Fruit fly (Drosophila melanogaster) whole organism, embryonic: ENCODE measurements around the gene CG13113.

Source experiments
- ATbp ChIP-seq: fragments of 200-800 bp; sonication (Bioruptor generic); optimal IDR thresholded peaks from 2 replicates; lab custom pipeline; 2017; ENCODE audit warnings: missing biosample characterization, mild to moderate bottlenecking, missing genetic modification characterization, missing genetic modification reagents
- Bgb ChIP-seq: fragments of 200-800 bp; sonication (Bioruptor generic); IDR thresholded peaks from 2 replicates; pipeline ENCODE4 v1.3.6; 2022; ENCODE audit warnings: missing biosample characterization, missing genetic modification characterization; ENCODE audit not compliant: partially characterized antibody
- Blimp-1 ChIP-seq: fragments of 200-800 bp; sonication (Bioruptor generic); optimal IDR thresholded peaks from 3 replicates; lab custom pipeline; 2018; ENCODE audit warnings: missing biosample characterization, missing genetic modification characterization, mild to moderate bottlenecking, moderate library complexity, missing genetic modification reagents
- CG10654 ChIP-seq: fragments of 200-800 bp; sonication (Bioruptor generic); optimal IDR thresholded peaks from 2 replicates; lab custom pipeline; 2016; ENCODE audit warnings: missing biosample characterization, missing genetic modification characterization
- CG15011 ChIP-seq: fragments of 200-800 bp; sonication (Bioruptor generic); optimal IDR thresholded peaks from 3 replicates; lab custom pipeline; 2018; ENCODE audit warnings: missing biosample characterization, mild to moderate bottlenecking, missing genetic modification characterization
- CG15696 ChIP-seq: fragments of 200-800 bp; sonication (Bioruptor generic); optimal IDR thresholded peaks from 2 replicates; lab custom pipeline; 2019; ENCODE audit warnings: missing biosample characterization, mild to moderate bottlenecking, missing genetic modification characterization, moderate library complexity
- CG17568 ChIP-seq: fragments of 200-800 bp; sonication (Bioruptor generic); optimal IDR thresholded peaks from 2 replicates; lab custom pipeline; 2018; ENCODE audit warnings: missing biosample characterization, mild to moderate bottlenecking, missing genetic modification characterization, moderate library complexity
- CG17912 ChIP-seq: fragments of 200-800 bp; sonication (Bioruptor generic); optimal IDR thresholded peaks from 2 replicates; lab custom pipeline; 2018; ENCODE audit warnings: missing biosample characterization, mild to moderate bottlenecking, missing genetic modification characterization
- CG2116 ChIP-seq: fragments of 200-800 bp; sonication (Bioruptor generic); optimal IDR thresholded peaks from 3 replicates; lab custom pipeline; 2018; ENCODE audit warnings: missing biosample characterization, mild to moderate bottlenecking, missing genetic modification characterization
- CG3281 ChIP-seq: fragments of 200-800 bp; sonication (Bioruptor generic); optimal IDR thresholded peaks from 3 replicates; lab custom pipeline; 2017; ENCODE audit warnings: missing biosample characterization, mild to moderate bottlenecking, missing genetic modification characterization
- CG34224 ChIP-seq: fragments of 200-800 bp; sonication (Bioruptor generic); IDR thresholded peaks from 3 replicates; pipeline ENCODE4 v1.3.6; 2022; ENCODE audit warnings: missing biosample characterization, missing genetic modification characterization; ENCODE audit not compliant: partially characterized antibody
- CG34376 ChIP-seq: fragments of 200-800 bp; sonication (Bioruptor generic); optimal IDR thresholded peaks from 2 replicates; lab custom pipeline; 2018; ENCODE audit warnings: missing biosample characterization, mild to moderate bottlenecking, missing genetic modification characterization
- CG4820 ChIP-seq: fragments of 200-800 bp; sonication (Bioruptor generic); optimal IDR thresholded peaks from 3 replicates; lab custom pipeline; 2016; ENCODE audit warnings: missing biosample characterization, missing genetic modification characterization
- CG6683 ChIP-seq: fragments of 200-800 bp; sonication (Bioruptor generic); optimal IDR thresholded peaks from 2 replicates; lab custom pipeline; 2017; ENCODE audit warnings: missing biosample characterization, mild to moderate bottlenecking, missing genetic modification characterization, missing genetic modification reagents
- CG6689 ChIP-seq: fragments of 200-800 bp; sonication (Bioruptor generic); IDR thresholded peaks from 2 replicates; pipeline ENCODE4 v1.3.6; 2022; ENCODE audit warnings: missing biosample characterization, missing genetic modification characterization
- CG6791 ChIP-seq: fragments of 200-800 bp; sonication (Bioruptor generic); IDR thresholded peaks from 3 replicates; pipeline ENCODE4 v1.3.6; 2022; ENCODE audit warnings: missing biosample characterization, missing genetic modification characterization; ENCODE audit not compliant: partially characterized antibody
- CG9609 ChIP-seq: fragments of 200-800 bp; sonication (Bioruptor generic); optimal IDR thresholded peaks from 3 replicates; lab custom pipeline; 2016; ENCODE audit warnings: missing biosample characterization, missing genetic modification characterization
- Dbx ChIP-seq: fragments of 200-800 bp; sonication (Bioruptor generic); IDR thresholded peaks from 3 replicates; pipeline ENCODE4 v1.3.6; 2022; ENCODE audit warnings: missing biosample characterization, missing genetic modification characterization
- Dref ChIP-seq: fragments of 200-800 bp; sonication (Bioruptor generic); IDR thresholded peaks from 2 replicates; pipeline ENCODE4 v1.3.6; 2022; ENCODE audit warnings: missing biosample characterization, missing genetic modification characterization
- Hmx ChIP-seq: fragments of 200-800 bp; sonication (Bioruptor generic); optimal IDR thresholded peaks from 2 replicates; lab custom pipeline; 2016; ENCODE audit warnings: missing biosample characterization, missing genetic modification characterization
- Hr78 ChIP-seq, 2 experiments: fragments of 200-800 bp in 1 of 2; fragments of >200 bp in 1 of 2; sonication (Bioruptor generic) in 1 of 2; optimal IDR thresholded peaks; 2 replicates each; lab custom pipeline; 2017 to 2019; ENCODE audit warnings: missing biosample characterization in 2 of 2, missing genetic modification characterization in 2 of 2, mild to moderate bottlenecking in 1 of 2, moderate library complexity in 1 of 2
- MBD-R2 ChIP-seq: fragments of 200-800 bp; sonication (Bioruptor generic); IDR thresholded peaks from 2 replicates; pipeline ENCODE4 v1.3.6; 2022; ENCODE audit warnings: missing biosample characterization, missing genetic modification characterization
- Med ChIP-seq: fragments of 200-800 bp; sonication (Bioruptor generic); peaks from one replicate; lab custom pipeline; 2016; ENCODE audit warnings: missing biosample characterization, missing genetic modification characterization, mild to moderate bottlenecking, inconsistent platforms, moderate library complexity
- Nf-YB ChIP-seq: fragments of 200-800 bp; sonication (Bioruptor generic); optimal IDR thresholded peaks from 3 replicates; lab custom pipeline; 2019; ENCODE audit warnings: missing biosample characterization, mild to moderate bottlenecking, missing genetic modification characterization, moderate library complexity
- Pdp1 ChIP-seq, 2 experiments: fragments of 200-800 bp; sonication (Bioruptor generic); optimal IDR thresholded peaks; 3 replicates each; lab custom pipeline; 2016; ENCODE audit warnings: missing biosample characterization in 2 of 2, missing genetic modification characterization in 2 of 2, mild to moderate bottlenecking in 1 of 2, moderate library complexity in 1 of 2
- Six4 ChIP-seq: fragments of 200-800 bp; sonication (Bioruptor generic); optimal IDR thresholded peaks from 2 replicates; lab custom pipeline; 2016; ENCODE audit warnings: missing biosample characterization, missing genetic modification characterization
- Tbp ChIP-seq: fragments of >200 bp; optimal IDR thresholded peaks from 2 replicates; lab custom pipeline; 2018; ENCODE audit warnings: missing biosample characterization, missing genetic modification characterization
- al ChIP-seq: fragments of 200-800 bp; sonication (Bioruptor generic); IDR thresholded peaks from 2 replicates; pipeline ENCODE4 v1.3.6; 2022; ENCODE audit warnings: missing biosample characterization, missing genetic modification characterization
- ara ChIP-seq: fragments of 200-800 bp; sonication (Bioruptor generic); IDR thresholded peaks from 2 replicates; pipeline ENCODE4 v1.3.6; 2022; ENCODE audit warnings: missing biosample characterization, missing genetic modification characterization
- bab2 ChIP-seq: fragments of 200-800 bp; sonication (Bioruptor generic); optimal IDR thresholded peaks from 2 replicates; lab custom pipeline; 2016; ENCODE audit warnings: missing biosample characterization, missing genetic modification characterization
- bsh ChIP-seq, 2 experiments: fragments of 200-800 bp; sonication (Bioruptor generic); optimal IDR thresholded peaks; 2 replicates each; lab custom pipeline; 2017 to 2018; ENCODE audit warnings: mild to moderate bottlenecking in 2 of 2, missing biosample characterization in 2 of 2, missing genetic modification characterization in 2 of 2, moderate library complexity in 1 of 2
- dmrt11E ChIP-seq: fragments of 200-800 bp; sonication (Bioruptor generic); optimal IDR thresholded peaks from 3 replicates; lab custom pipeline; 2018; ENCODE audit warnings: missing biosample characterization, mild to moderate bottlenecking, missing genetic modification characterization, moderate library complexity
- eyg ChIP-seq: fragments of 200-800 bp; sonication (Bioruptor generic); optimal IDR thresholded peaks from 3 replicates; lab custom pipeline; 2016; ENCODE audit warnings: missing biosample characterization, missing genetic modification characterization
- fru ChIP-seq: fragments of >200 bp; optimal IDR thresholded peaks from 2 replicates; lab custom pipeline; 2017
- h ChIP-seq: fragments of >200 bp; optimal IDR thresholded peaks from 2 replicates; lab custom pipeline; 2017
- mirr ChIP-seq: fragments of 200-800 bp; sonication (Bioruptor generic); optimal IDR thresholded peaks from 3 replicates; lab custom pipeline; 2018; ENCODE audit warnings: missing biosample characterization, mild to moderate bottlenecking, missing genetic modification characterization
- nmo ChIP-seq: fragments of 200-800 bp; sonication (Bioruptor generic); optimal IDR thresholded peaks from 2 replicates; lab custom pipeline; 2018; ENCODE audit warnings: missing biosample characterization, mild to moderate bottlenecking, missing genetic modification characterization, moderate library complexity
- sc ChIP-seq, 3 experiments: fragments of >200 bp in 2 of 3; fragments of 200-800 bp in 1 of 3; sonication (Bioruptor generic) in 1 of 3; optimal IDR thresholded peaks; 2 replicates in 2 of 3; 3 replicates in 1 of 3; lab custom pipeline; 2017; ENCODE audit warnings: mild to moderate bottlenecking in 1 of 3, missing biosample characterization in 1 of 3, missing genetic modification characterization in 1 of 3, missing genetic modification reagents in 1 of 3
- shn ChIP-seq: fragments of 200-800 bp; sonication (Bioruptor generic); optimal IDR thresholded peaks from 3 replicates; lab custom pipeline; 2016; ENCODE audit warnings: missing biosample characterization, missing genetic modification characterization
- ttk ChIP-seq: fragments of 200-800 bp; sonication (Bioruptor generic); IDR thresholded peaks from 2 replicates; pipeline ENCODE4 v2.1.2; 2022; ENCODE audit warnings: missing biosample characterization, missing genetic modification characterization
- tx ChIP-seq: fragments of 200-800 bp; sonication (Bioruptor generic); optimal IDR thresholded peaks from 2 replicates; lab custom pipeline; 2016; ENCODE audit warnings: missing biosample characterization, missing genetic modification characterization
- vfl ChIP-seq: fragments of 200-800 bp; sonication (Bioruptor generic); optimal IDR thresholded peaks from 2 replicates; lab custom pipeline; 2016; ENCODE audit warnings: missing biosample characterization, missing genetic modification characterization
- zen ChIP-seq: fragments of 200-800 bp; sonication (Bioruptor generic); optimal IDR thresholded peaks from 3 replicates; lab custom pipeline; 2018; ENCODE audit warnings: missing biosample characterization, mild to moderate bottlenecking, missing genetic modification characterization, moderate library complexity

Gene CG13113

dm6 chr2L:9498185-9498984 lies 45.6 kb upstream of the CG13113 start (continued):
- TF ChIP-seq Nf-YB (GFP tag; lab: Kevin White, UChicago) (peak; percentile 27), CG15696 (tag; lab: Kevin White, UChicago) (peak; percentile 30), shn (GFP tag; lab: Kevin White, UChicago) (peak; percentile 6), Dbx (GFP tag; lab: Robert Waterston, UW) (peak; percentile 31; the same call in 1 of the 3 replicates), al (GFP tag; lab: Robert Waterston, UW) (peak; percentile 39; the same call in 1 of the 2 replicates), zen (tag; lab: Kevin White, UChicago) (peak; percentile 27), ttk (GFP tag; lab: Robert Waterston, UW) (peak; percentile 49; the same call in 1 of the 2 replicates), Dref (GFP tag; lab: Robert Waterston, UW) (no peak), tx (peak; percentile 62), CG15011 (peak; percentile 25)
- TF ChIP-seq, all 482 proteins: peak for 269

- TF ChIP-seq dmrt11E (tag; lab: Kevin White, UChicago) (peak; percentile 5), MBD-R2 (no peak), Pdp1 (GFP tag; optimal IDR thresholded peaks at IDR 0.05; lab: Kevin White, UChicago) (peak in 1 of 2 experiments; percentile 53), CG17568 (GFP tag; lab: Kevin White, UChicago) (peak; percentile 37), Blimp-1 (GFP tag; lab: Kevin White, UChicago) (peak; percentile 4), nmo (GFP tag; lab: Kevin White, UChicago) (no peak), Med (GFP tag; lab: Kevin White, UChicago) (peak; percentile 12), CG34224 (GFP tag; lab: Robert Waterston, UW) (no peak), ATbp (GFP tag; lab: Kevin White, UChicago) (peak; percentile 20), bsh (GFP tag; optimal IDR thresholded peaks at IDR 0.05; lab: Kevin White, UChicago) (peak in 1 of 2 experiments; percentile 27), sc (optimal IDR thresholded peaks at IDR 0.05; lab: Kevin White, UChicago) (no peak), sc (GFP tag; optimal IDR thresholded peaks at IDR 0.05; lab: Kevin White, UChicago) (peak; percentile 20), CG3281 (peak; percentile 0), CG2116 (GFP tag; lab: Kevin White, UChicago) (peak; percentile 5), CG9609 (no peak)
These were observed 45.1 kb upstream of the CG13113 start for dm6 chr2L:9498985-9499249.

- TF ChIP-seq CG6683: no peak
These were observed 43.5 kb upstream of the CG13113 start for dm6 chr2L:9500454-9500853.

- TF ChIP-seq MBD-R2: peak; percentile 53; the same call in 1 of the 2 replicates
- no peak for TF ChIP-seq bab2 (GFP tag; lab: Kevin White, UChicago)
- no peak for TF ChIP-seq CG10654 (GFP tag; lab: Kevin White, UChicago)
- TF ChIP-seq Hmx (GFP tag; lab: Kevin White, UChicago): no peak
- TF ChIP-seq Tbp: no peak
- no peak for TF ChIP-seq h (lab: Kevin White, UChicago)
- no peak for TF ChIP-seq vfl (GFP tag; lab: Kevin White, UChicago)
- TF ChIP-seq mirr (GFP tag; lab: Kevin White, UChicago): no peak
- peak in 1 of 2 experiments; percentile 53 for TF ChIP-seq Hr78 (GFP tag; optimal IDR thresholded peaks at IDR 0.05; lab: Kevin White, UChicago)
- no peak for TF ChIP-seq CG6791 (GFP tag; lab: Robert Waterston, UW)
- TF ChIP-seq ara (GFP tag; lab: Robert Waterston, UW): peak; percentile 72
- no peak for TF ChIP-seq CG34376 (GFP tag; lab: Kevin White, UChicago)
- TF ChIP-seq Six4 (GFP tag; lab: Kevin White, UChicago): no peak
- TF ChIP-seq fru (lab: Kevin White, UChicago): no peak
- TF ChIP-seq CG4820: peak; percentile 26
- peak; percentile 79 for TF ChIP-seq CG6689 (GFP tag; lab: Robert Waterston, UW)
- TF ChIP-seq nmo (GFP tag; lab: Kevin White, UChicago): peak; percentile 58
- TF ChIP-seq CG17912: no peak
- TF ChIP-seq Bgb (GFP tag; lab: Robert Waterston, UW): 0 out of 2 replicates have a peak, but pooled peaks have one; percentile 28
- no peak for TF ChIP-seq eyg (GFP tag; lab: Kevin White, UChicago)
These were observed 41.1 kb upstream of the CG13113 start for dm6 chr2L:9502786-9503443.
